Fruit fly (Drosophila melanogaster) whole organism, embryonic: ENCODE results near the gene Fign.
A peak's percentile ranks its signal among the peaks of the same experiment; 100 is the strongest.

Experiments
- Aef1 ChIP-seq: fragments of 200-800 bp; sonication (Bioruptor generic); IDR thresholded peaks from 3 replicates; pipeline ENCODE4 v1.3.6; 2022; ENCODE audit warnings: missing biosample characterization, missing genetic modification characterization
- Antp ChIP-seq: fragments of 200-800 bp; sonication (Bioruptor generic); optimal IDR thresholded peaks from 3 replicates; lab custom pipeline; 2016; ENCODE audit warnings: missing biosample characterization, missing genetic modification characterization
- Bdp1 ChIP-seq: fragments of 200-800 bp; sonication (Bioruptor generic); optimal IDR thresholded peaks from 3 replicates; lab custom pipeline; 2016; ENCODE audit warnings: missing biosample characterization, missing genetic modification characterization
- CG10209 ChIP-seq: fragments of 200-800 bp; sonication (Bioruptor generic); optimal IDR thresholded peaks from 3 replicates; lab custom pipeline; 2017; ENCODE audit warnings: missing biosample characterization, mild to moderate bottlenecking, missing genetic modification characterization, missing genetic modification reagents
- CG10543 ChIP-seq: fragments of 200-800 bp; sonication (Bioruptor generic); optimal IDR thresholded peaks from 3 replicates; lab custom pipeline; 2017; ENCODE audit warnings: missing biosample characterization, mild to moderate bottlenecking, missing genetic modification characterization, moderate library complexity
- CG1233 ChIP-seq: fragments of 200-800 bp; sonication (Bioruptor generic); optimal IDR thresholded peaks from 4 replicates; lab custom pipeline; 2018; ENCODE audit warnings: missing biosample characterization, mild to moderate bottlenecking, missing genetic modification characterization
- CG12744 ChIP-seq: fragments of 200-800 bp; sonication (Bioruptor generic); optimal IDR thresholded peaks from 2 replicates; lab custom pipeline; 2016; ENCODE audit warnings: missing biosample characterization, missing genetic modification characterization
- CG1529 ChIP-seq: fragments of 200-800 bp; sonication (Bioruptor generic); optimal IDR thresholded peaks from 3 replicates; lab custom pipeline; 2018; ENCODE audit warnings: missing biosample characterization, missing genetic modification characterization
- CG1603 ChIP-seq: fragments of 200-800 bp; sonication (Bioruptor generic); optimal IDR thresholded peaks from 2 replicates; lab custom pipeline; 2019; ENCODE audit warnings: missing biosample characterization, mild to moderate bottlenecking, missing genetic modification characterization, moderate library complexity
- CG17186 ChIP-seq: fragments of 200-800 bp; sonication (Bioruptor generic); optimal IDR thresholded peaks from 3 replicates; lab custom pipeline; 2017; ENCODE audit warnings: missing biosample characterization, missing genetic modification reagents, missing genetic modification characterization
- CG18599 ChIP-seq: fragments of 200-800 bp; sonication (Bioruptor generic); optimal IDR thresholded peaks from 3 replicates; lab custom pipeline; 2017; ENCODE audit warnings: missing biosample characterization, missing genetic modification characterization, mild to moderate bottlenecking, moderate library complexity, missing genetic modification reagents
- CG34422 ChIP-seq: fragments of 200-800 bp; sonication (Bioruptor generic); IDR thresholded peaks from 3 replicates; pipeline ENCODE4 v1.3.6; 2022; ENCODE audit warnings: missing biosample characterization, missing genetic modification characterization
- CG3995 ChIP-seq: fragments of 200-800 bp; sonication (Bioruptor generic); optimal IDR thresholded peaks from 3 replicates; lab custom pipeline; 2016; ENCODE audit warnings: missing biosample characterization, missing genetic modification characterization
- CG4404 ChIP-seq: fragments of 200-800 bp; sonication (Bioruptor generic); IDR thresholded peaks from 2 replicates; pipeline ENCODE4 v1.3.6; 2022; ENCODE audit warnings: missing biosample characterization, missing genetic modification characterization
- CG4617 ChIP-seq: fragments of 200-800 bp; sonication (Bioruptor generic); optimal IDR thresholded peaks from 3 replicates; lab custom pipeline; 2016; ENCODE audit warnings: missing biosample characterization, missing genetic modification characterization, borderline replicate concordance
- CG5953 ChIP-seq: fragments of 200-800 bp; sonication (Bioruptor generic); IDR thresholded peaks from 2 replicates; pipeline ENCODE4 v1.3.6; 2022; ENCODE audit warnings: missing biosample characterization, missing genetic modification characterization
- CG6765 ChIP-seq: fragments of 200-800 bp; sonication (Bioruptor generic); optimal IDR thresholded peaks from 3 replicates; lab custom pipeline; 2017; ENCODE audit warnings: missing biosample characterization, mild to moderate bottlenecking, missing genetic modification characterization
- CG9609 ChIP-seq: fragments of 200-800 bp; sonication (Bioruptor generic); optimal IDR thresholded peaks from 3 replicates; lab custom pipeline; 2016; ENCODE audit warnings: missing biosample characterization, missing genetic modification characterization
- Fer3 ChIP-seq: fragments of 200-800 bp; sonication (Bioruptor generic); optimal IDR thresholded peaks from 2 replicates; lab custom pipeline; 2018; ENCODE audit warnings: missing biosample characterization, mild to moderate bottlenecking, missing genetic modification characterization, moderate library complexity
- Med ChIP-seq: fragments of 200-800 bp; sonication (Bioruptor generic); peaks from one replicate; lab custom pipeline; 2016; ENCODE audit warnings: missing biosample characterization, missing genetic modification characterization, mild to moderate bottlenecking, inconsistent platforms, moderate library complexity
- Nf-YB ChIP-seq: fragments of 200-800 bp; sonication (Bioruptor generic); optimal IDR thresholded peaks from 3 replicates; lab custom pipeline; 2019; ENCODE audit warnings: missing biosample characterization, mild to moderate bottlenecking, missing genetic modification characterization, moderate library complexity
- Pdp1 ChIP-seq, 2 experiments: fragments of 200-800 bp; sonication (Bioruptor generic); optimal IDR thresholded peaks; 3 replicates each; lab custom pipeline; 2016; ENCODE audit warnings: missing biosample characterization in 2 of 2, missing genetic modification characterization in 2 of 2, mild to moderate bottlenecking in 1 of 2, moderate library complexity in 1 of 2
- TFAM ChIP-seq: fragments of 200-800 bp; sonication (Bioruptor generic); optimal IDR thresholded peaks from 2 replicates; lab custom pipeline; 2017; ENCODE audit warnings: missing biosample characterization, missing genetic modification characterization, inconsistent platforms
- aop ChIP-seq: fragments of 200-800 bp; sonication (Bioruptor generic); IDR thresholded peaks from 2 replicates; pipeline ENCODE4 v1.3.6; 2022; ENCODE audit warnings: missing biosample characterization, missing genetic modification characterization
- bbx ChIP-seq: fragments of 200-800 bp; sonication (Bioruptor generic); IDR thresholded peaks from 2 replicates; pipeline ENCODE4 v1.3.6; 2022; ENCODE audit warnings: missing biosample characterization, missing genetic modification characterization; ENCODE audit not compliant: partially characterized antibody
- cato ChIP-seq: fragments of 200-800 bp; sonication (Bioruptor generic); optimal IDR thresholded peaks from 2 replicates; lab custom pipeline; 2016; ENCODE audit warnings: missing biosample characterization, missing genetic modification characterization, borderline replicate concordance
- chif ChIP-seq, 2 experiments: fragments of 200-800 bp; sonication (Bioruptor generic); optimal IDR thresholded peaks; 3 replicates each; lab custom pipeline; 2016; ENCODE audit warnings: missing biosample characterization in 2 of 2, missing genetic modification characterization in 2 of 2
- chn ChIP-seq: fragments of 200-800 bp; sonication (Bioruptor generic); optimal IDR thresholded peaks from 2 replicates; lab custom pipeline; 2016; ENCODE audit warnings: missing biosample characterization, missing genetic modification characterization
- fd96Cb ChIP-seq: fragments of 200-800 bp; sonication (Bioruptor generic); optimal IDR thresholded peaks from 2 replicates; lab custom pipeline; 2018; ENCODE audit warnings: missing biosample characterization, mild to moderate bottlenecking, missing genetic modification characterization, moderate library complexity
- gsb-n ChIP-seq: fragments of 200-800 bp; sonication (Bioruptor generic); optimal IDR thresholded peaks from 3 replicates; lab custom pipeline; 2018; ENCODE audit warnings: missing biosample characterization, mild to moderate bottlenecking, missing genetic modification characterization
- gt ChIP-seq: fragments of 200-800 bp; sonication (Bioruptor generic); IDR thresholded peaks from 2 replicates; pipeline ENCODE4 v1.3.6; 2022; ENCODE audit warnings: missing biosample characterization, missing genetic modification characterization
- ham ChIP-seq: fragments of 200-800 bp; sonication (Bioruptor generic); IDR thresholded peaks from 2 replicates; pipeline ENCODE4 v1.3.6; 2022; ENCODE audit warnings: missing biosample characterization, missing genetic modification characterization
- her ChIP-seq: fragments of 200-800 bp; sonication (Bioruptor generic); optimal IDR thresholded peaks from 2 replicates; lab custom pipeline; 2016; ENCODE audit warnings: missing biosample characterization, missing genetic modification characterization
- jing ChIP-seq: fragments of 200-800 bp; sonication (Bioruptor generic); optimal IDR thresholded peaks from 2 replicates; lab custom pipeline; 2018; ENCODE audit warnings: missing biosample characterization, mild to moderate bottlenecking, missing genetic modification characterization
- knrl ChIP-seq: fragments of 200-800 bp; sonication (Bioruptor generic); IDR thresholded peaks from 3 replicates; pipeline ENCODE4 v1.3.6; 2022; ENCODE audit warnings: missing biosample characterization, missing genetic modification characterization; ENCODE audit not compliant: partially characterized antibody
- lmd ChIP-seq: fragments of 200-800 bp; sonication (Bioruptor generic); IDR thresholded peaks from 2 replicates; pipeline ENCODE4 v1.3.6; 2022; ENCODE audit warnings: missing biosample characterization, missing genetic modification characterization
- lov ChIP-seq, 2 experiments: fragments of 200-800 bp in 1 of 2; fragments of >200 bp in 1 of 2; sonication (Bioruptor generic) in 1 of 2; IDR thresholded peaks in 1 of 2; optimal IDR thresholded peaks in 1 of 2; 2 replicates in 1 of 2; 3 replicates in 1 of 2; pipeline versions ENCODE4 v1.3.6 to Lab custom; 2017 to 2022; ENCODE audit warnings: missing biosample characterization in 1 of 2, missing genetic modification characterization in 1 of 2
- mam ChIP-seq: fragments of 200-800 bp; sonication (Bioruptor generic); optimal IDR thresholded peaks from 3 replicates; lab custom pipeline; 2016; ENCODE audit warnings: missing biosample characterization, missing genetic modification characterization
- onecut ChIP-seq: fragments of 200-800 bp; sonication (Bioruptor generic); IDR thresholded peaks from 2 replicates; pipeline ENCODE4 v1.3.6; 2022; ENCODE audit warnings: missing biosample characterization, missing genetic modification characterization
- pan ChIP-seq, 4 experiments: fragments of >200 bp in 3 of 4; fragments of 200-800 bp in 1 of 4; sonication (Bioruptor generic) in 1 of 4; optimal IDR thresholded peaks in 3 of 4; IDR thresholded peaks in 1 of 4; 2 replicates each; pipeline versions ENCODE4 v1.3.6 to Lab custom; 2017 to 2022; ENCODE audit warnings: missing biosample characterization in 2 of 4, missing genetic modification characterization in 2 of 4, mixed read lengths in 1 of 4
- ro ChIP-seq: fragments of 200-800 bp; sonication (Bioruptor generic); IDR thresholded peaks from 2 replicates; pipeline ENCODE4 v1.3.6; 2022; ENCODE audit warnings: missing biosample characterization, missing genetic modification characterization
- schlank ChIP-seq: fragments of 200-800 bp; sonication (Bioruptor generic); optimal IDR thresholded peaks from 2 replicates; lab custom pipeline; 2018; ENCODE audit warnings: missing biosample characterization, mild to moderate bottlenecking, missing genetic modification characterization
- sima ChIP-seq: fragments of 200-800 bp; sonication (Bioruptor generic); optimal IDR thresholded peaks from 2 replicates; lab custom pipeline; 2016; ENCODE audit warnings: missing biosample characterization, missing genetic modification characterization
- sna ChIP-seq: fragments of 200-800 bp; sonication (Bioruptor generic); IDR thresholded peaks from 2 replicates; pipeline ENCODE4 v1.3.6; 2022; ENCODE audit warnings: missing biosample characterization, missing genetic modification characterization; ENCODE audit not compliant: partially characterized antibody
- sr ChIP-seq: fragments of 200-800 bp; sonication (Bioruptor generic); IDR thresholded peaks from 3 replicates; pipeline ENCODE4 v1.3.6; 2022; ENCODE audit warnings: missing biosample characterization, missing genetic modification characterization
- unc-4 ChIP-seq: fragments of 200-800 bp; sonication (Bioruptor generic); IDR thresholded peaks from 2 replicates; pipeline ENCODE4 v1.3.6; 2022; ENCODE audit warnings: missing biosample characterization, missing genetic modification characterization; ENCODE audit not compliant: partially characterized antibody

Gene Fign

dm6 chr2L:3303893-3304292 is 15.8 kb downstream of the Fign start, which contains the start of gene CG3277 (continued):
- TF ChIP-seq bbx (GFP tag; lab: Robert Waterston, UW): no peak
- no peak for TF ChIP-seq TFAM (GFP tag; lab: Kevin White, UChicago)
- no peak for TF ChIP-seq CG5953
- no peak for TF ChIP-seq CG3995 (GFP tag; lab: Kevin White, UChicago)
- no peak for TF ChIP-seq Antp (GFP tag; lab: Kevin White, UChicago)
- no peak for TF ChIP-seq Med (GFP tag; lab: Kevin White, UChicago)
- TF ChIP-seq unc-4: no peak

- TF ChIP-seq knrl (GFP tag; lab: Robert Waterston, UW): no peak
- no peak for TF ChIP-seq cato
- no peak for TF ChIP-seq gsb-n (tag; lab: Kevin White, UChicago)
- no peak for TF ChIP-seq sima (GFP tag; lab: Kevin White, UChicago)
- peak; percentile 4 for TF ChIP-seq chn
- no peak for TF ChIP-seq CG10209 (GFP tag; lab: Kevin White, UChicago)
- no peak for TF ChIP-seq gt (GFP tag; lab: Robert Waterston, UW)
- peak; percentile 18 for TF ChIP-seq CG17186 (GFP tag; lab: Kevin White, UChicago)
- TF ChIP-seq CG1529 (GFP tag; lab: Kevin White, UChicago): no peak
- TF ChIP-seq CG1233 (GFP tag; lab: Kevin White, UChicago): no peak
- TF ChIP-seq CG4404 (GFP tag; lab: Robert Waterston, UW): peak; percentile 27; the same call in 1 of the 2 replicates
- TF ChIP-seq fd96Cb (tag; lab: Kevin White, UChicago): no peak
- TF ChIP-seq lov (optimal IDR thresholded peaks at IDR 0.05; lab: Kevin White, UChicago): no peak
- no peak for TF ChIP-seq lov (GFP tag; IDR thresholded peaks at IDR 0.05; lab: Robert Waterston, UW)
- no peak for TF ChIP-seq aop (GFP tag; lab: Robert Waterston, UW)
- TF ChIP-seq pan (optimal IDR thresholded peaks at IDR 0.05; lab: Kevin White, UChicago): no peak
- no peak for TF ChIP-seq pan (GFP tag; optimal IDR thresholded peaks at IDR 0.05 in 1 of 2, IDR thresholded peaks at IDR 0.05 in 1 of 2)
- TF ChIP-seq Pdp1 (GFP tag; optimal IDR thresholded peaks at IDR 0.05; lab: Kevin White, UChicago): peak in 1 of 2 experiments; percentile 50
- TF ChIP-seq CG34422: peak; percentile 67; the same call in 1 of the 3 replicates
- TF ChIP-seq onecut (GFP tag; lab: Robert Waterston, UW): peak; percentile 48
- TF ChIP-seq ro (GFP tag; lab: Robert Waterston, UW): no peak
- peak; percentile 18 for TF ChIP-seq schlank (tag; lab: Kevin White, UChicago)
- TF ChIP-seq CG4617 (GFP tag; lab: Kevin White, UChicago): no peak
- peak; percentile 73 for TF ChIP-seq CG10543
- TF ChIP-seq CG1603 (tag; lab: Kevin White, UChicago): peak; percentile 57
- no peak for TF ChIP-seq mam
- no peak for TF ChIP-seq Fer3
- peak; percentile 59 for TF ChIP-seq CG18599 (GFP tag; lab: Kevin White, UChicago)
- peak; percentile 14 for TF ChIP-seq CG6765 (GFP tag; lab: Kevin White, UChicago)
- no peak for TF ChIP-seq CG9609
- peak; percentile 52; the same call in 1 of the 2 replicates for TF ChIP-seq sna (GFP tag; lab: Robert Waterston, UW)
- peak; percentile 25 for TF ChIP-seq her (GFP tag; lab: Kevin White, UChicago)
- TF ChIP-seq chif (GFP tag; optimal IDR thresholded peaks at IDR 0.05; lab: Kevin White, UChicago): no peak
- TF ChIP-seq lmd (GFP tag; lab: Robert Waterston, UW): peak; percentile 31; the same call in 1 of the 2 replicates
- no peak for TF ChIP-seq jing
- TF ChIP-seq sr (GFP tag; lab: Robert Waterston, UW): peak; percentile 92
- TF ChIP-seq CG12744 (GFP tag; lab: Kevin White, UChicago): no peak
- no peak for TF ChIP-seq Nf-YB (GFP tag; lab: Kevin White, UChicago)
- TF ChIP-seq Bdp1 (GFP tag; lab: Kevin White, UChicago): no peak
- TF ChIP-seq ham: no peak
- no peak for TF ChIP-seq Aef1 (GFP tag; lab: Robert Waterston, UW)
Observed at dm6 chr2L:3302958-3303842, 16.5 kb downstream of the Fign start, which contains the start of gene CG9663. CG9663 (minus strand) TSS chr2L:3303130.
